Worm (Caenorhabditis elegans): ENCODE data around the gene C15H7.4.

Gene C15H7.4

DNA sequence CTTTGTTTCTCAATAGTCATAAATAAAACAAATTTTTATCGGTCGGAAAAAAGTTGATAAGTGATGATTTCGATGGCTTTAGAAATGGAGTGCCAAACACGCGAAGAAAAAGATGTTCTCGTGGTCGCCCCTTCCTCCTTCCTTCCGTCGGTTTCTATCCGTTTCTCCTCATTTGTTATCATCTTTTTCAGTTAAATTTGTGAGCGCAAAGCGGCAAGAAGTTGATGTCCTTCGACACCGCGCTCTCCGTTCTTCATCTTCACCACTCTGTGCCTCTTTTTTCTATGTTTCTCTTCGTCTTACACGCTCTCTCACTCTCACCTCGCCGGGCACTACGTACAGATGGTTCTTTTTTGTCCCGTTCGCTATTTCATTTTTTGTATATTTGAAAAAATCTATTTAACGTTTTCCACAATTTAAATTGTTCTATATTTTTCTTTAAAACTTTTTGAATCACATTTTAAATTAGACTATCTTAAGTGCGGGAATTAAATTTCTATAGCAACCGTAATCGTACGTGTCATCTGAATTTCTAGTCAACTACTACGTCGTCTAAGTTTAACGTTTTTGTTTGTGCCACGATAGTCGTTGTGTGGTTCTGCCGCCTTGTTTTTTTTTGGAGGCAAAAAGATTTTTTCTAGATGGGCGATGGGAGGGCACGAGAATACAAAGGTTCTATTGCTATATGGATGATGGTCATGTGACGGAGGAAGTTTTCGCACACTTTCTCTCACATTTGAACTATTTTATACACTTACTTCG lies 43.1 kb upstream of the C15H7.4 start:
- TF ChIP-seq tbx-11 (GFP tag; IDR thresholded peaks at IDR 0.05) (no peak), scrt-1 (GFP tag; IDR thresholded peaks at IDR 0.05) (no peak)

DNA sequence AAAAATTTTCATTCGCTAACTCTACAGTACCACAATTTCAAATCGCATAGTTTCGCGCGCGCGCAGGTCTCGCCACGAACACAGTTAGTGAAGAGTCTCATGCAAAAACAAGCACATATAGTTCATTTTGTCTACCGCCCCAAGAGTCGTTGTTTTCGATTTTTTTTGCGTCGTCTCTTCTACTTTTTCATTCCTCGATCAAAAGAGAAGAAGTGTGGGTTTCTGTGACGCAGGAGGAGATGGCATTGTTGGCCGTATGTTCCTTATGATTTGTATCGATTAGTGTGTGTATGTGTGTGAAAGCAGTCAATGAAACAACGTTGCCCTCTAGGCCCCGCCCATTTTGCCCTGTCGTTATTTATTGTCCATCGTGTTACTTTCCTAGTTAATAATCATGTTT lies 42.2 kb upstream of the C15H7.4 start:
- TF ChIP-seq pes-1 (GFP tag; IDR thresholded peaks at IDR 0.05) (no peak), aly-1 (tag; optimal IDR thresholded peaks at IDR 0.05) (no peak), tbx-37 (GFP tag; conservative IDR thresholded peaks at IDR 0.05) (no peak), ceh-36 (tag; optimal IDR thresholded peaks at IDR 0.05) (no peak), hmbx-1 (tag; optimal IDR thresholded peaks at IDR 0.05) (no peak), scrt-1 (GFP tag; IDR thresholded peaks at IDR 0.05) (no peak)

DNA sequence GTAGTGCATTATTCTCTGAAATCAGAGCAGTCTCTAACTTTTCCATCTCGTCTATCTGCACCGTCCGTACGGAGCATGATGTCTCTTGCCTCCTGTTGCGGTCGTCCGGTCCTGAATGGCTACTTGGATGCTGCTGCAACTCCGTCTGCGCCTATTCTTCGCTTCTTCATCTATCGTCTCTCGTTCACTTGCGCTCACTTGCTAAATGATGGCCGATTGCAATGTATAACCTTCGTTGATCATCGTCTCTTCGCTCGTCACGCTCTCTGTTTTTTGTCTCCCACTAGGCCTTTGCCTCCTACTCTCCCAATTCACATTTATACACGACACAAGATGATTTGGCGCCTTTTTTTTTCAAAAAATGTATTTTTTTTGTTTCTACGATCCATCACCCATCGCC lies 41.6 kb upstream of the C15H7.4 start:
- TF ChIP-seq hmg-4 (GFP tag; optimal IDR thresholded peaks at IDR 0.05) (peak; percentile 60), flt-1 (GFP tag; IDR thresholded peaks at IDR 0.05) (no peak)

DNA sequence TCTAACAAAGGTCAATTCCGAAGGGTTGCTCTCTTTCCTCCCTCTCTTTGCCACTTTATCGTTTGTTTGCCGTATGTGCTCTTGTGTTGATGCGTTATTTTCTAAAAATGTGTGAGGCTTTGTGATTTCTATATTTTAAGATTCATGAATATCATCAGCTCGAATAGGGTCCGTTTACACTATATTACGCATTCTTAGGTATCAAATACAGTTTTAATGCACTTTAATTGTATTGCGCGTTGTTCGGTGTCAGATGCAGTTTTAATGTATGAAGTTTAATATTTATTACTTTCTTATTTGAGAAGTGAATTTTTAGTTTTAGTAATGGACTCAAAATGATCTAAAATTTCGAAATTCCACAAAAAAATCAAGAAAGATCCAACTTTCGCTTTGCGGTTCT lies 40.7 kb upstream of the C15H7.4 start, which contains the start of gene bud-31:
Gene bud-31, minus strand, starts transcription at position 101 of the 400 bp plus-strand sequence.
- no peak for TF ChIP-seq B0310.2 (tag; optimal IDR thresholded peaks at IDR 0.05)
- no peak for TF ChIP-seq F13C5.2 (tag; optimal IDR thresholded peaks at IDR 0.05)

DNA sequence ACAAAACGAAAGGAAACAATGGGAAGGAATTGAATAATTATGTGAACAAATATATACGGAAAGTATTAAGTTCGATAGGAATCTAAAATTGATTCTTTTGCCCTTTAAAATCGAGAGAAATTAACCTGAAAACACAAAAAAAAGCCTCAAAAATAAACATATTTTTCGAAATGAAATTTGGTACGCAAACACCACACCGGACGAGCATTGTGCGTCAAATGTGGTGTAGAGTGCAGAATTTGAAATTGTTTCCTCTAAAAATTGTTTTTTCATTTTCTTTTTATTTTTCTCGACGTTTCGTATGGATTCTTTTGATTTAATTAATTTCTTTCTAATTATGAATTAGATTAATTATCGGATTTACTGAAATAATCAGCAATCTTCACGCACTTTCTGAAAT lies 39.7 kb upstream of the C15H7.4 start:
- TF ChIP-seq B0310.2 (tag; optimal IDR thresholded peaks at IDR 0.05) (no peak), F13C5.2 (tag; optimal IDR thresholded peaks at IDR 0.05) (peak; percentile 10), tbx-37 (GFP tag; conservative IDR thresholded peaks at IDR 0.05) (no peak)

DNA sequence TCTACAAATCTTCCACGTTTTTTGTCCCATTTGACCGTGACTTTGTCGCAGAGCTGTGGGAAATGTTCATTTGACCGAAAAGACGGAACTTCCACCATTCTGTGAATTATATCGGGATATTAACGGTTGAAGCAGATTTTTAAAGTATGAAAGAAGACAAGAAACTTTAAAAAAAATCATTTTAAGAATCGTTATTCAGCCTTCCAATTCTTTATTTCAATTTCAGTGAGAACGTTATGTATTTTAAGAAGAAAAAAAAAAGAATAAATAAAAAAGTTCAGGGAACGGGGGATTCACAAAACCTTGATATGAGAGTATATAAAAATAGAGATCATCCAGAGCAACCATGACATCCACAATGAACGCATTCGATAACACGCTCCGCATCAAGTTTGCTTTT lies 38.8 kb upstream of the C15H7.4 start, which contains the start of gene set-3:
Gene set-3, minus strand, starts transcription at position 101 of the 400 bp plus-strand sequence.
- TF ChIP-seq ceh-13 (GFP tag; optimal IDR thresholded peaks at IDR 0.05) (no peak), tra-4 (tag; optimal IDR thresholded peaks at IDR 0.05) (no peak)

DNA sequence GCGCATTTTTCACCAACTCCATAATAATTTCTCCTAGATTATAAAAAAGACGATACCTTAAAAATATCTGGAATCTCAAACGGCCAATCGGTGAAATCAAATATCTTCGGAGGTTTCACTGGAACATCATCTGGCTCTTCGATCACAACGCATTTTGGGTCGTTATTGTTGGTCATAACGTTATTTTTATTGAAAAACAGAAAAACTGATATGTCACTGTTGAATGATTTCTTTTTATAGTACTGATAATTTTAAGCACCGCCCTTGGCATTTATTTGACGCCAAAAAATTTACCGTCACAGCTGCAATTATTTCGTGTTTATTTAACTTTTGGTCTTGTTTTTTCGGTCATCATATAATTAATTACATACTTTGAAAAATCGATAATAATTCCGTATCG lies 34.3 kb upstream of the C15H7.4 start, which contains the start of gene best-5:
Gene best-5, minus strand, starts transcription at position 210 of the 400 bp plus-strand sequence.
- no peak for TF ChIP-seq ets-7 (tag; optimal IDR thresholded peaks at IDR 0.05)
- no peak for TF ChIP-seq hmbx-1 (tag; optimal IDR thresholded peaks at IDR 0.05)
- TF ChIP-seq hmg-4 (GFP tag; optimal IDR thresholded peaks at IDR 0.05), result no peak
- TF ChIP-seq scrt-1 (GFP tag; IDR thresholded peaks at IDR 0.05), result no peak
- TF ChIP-seq ceh-13 (GFP tag; optimal IDR thresholded peaks at IDR 0.05), result no peak
- TF ChIP-seq flt-1 (GFP tag; IDR thresholded peaks at IDR 0.05), result no peak
- no peak for TF ChIP-seq ceh-36 (tag; optimal IDR thresholded peaks at IDR 0.05)
- TF ChIP-seq aly-1 (tag; optimal IDR thresholded peaks at IDR 0.05), result no peak
- no peak for TF ChIP-seq sea-1 (GFP tag; conservative IDR thresholded peaks at IDR 0.05)
- TF ChIP-seq B0310.2 (tag; optimal IDR thresholded peaks at IDR 0.05), result no peak
- TF ChIP-seq tra-4 (tag; optimal IDR thresholded peaks at IDR 0.05), result no peak
- no peak for TF ChIP-seq F13C5.2 (tag; optimal IDR thresholded peaks at IDR 0.05)
- no peak for TF ChIP-seq pes-1 (GFP tag; IDR thresholded peaks at IDR 0.05)
- no peak for TF ChIP-seq hnd-1 (tag; optimal IDR thresholded peaks at IDR 0.05)
- TF ChIP-seq tbx-11 (GFP tag; IDR thresholded peaks at IDR 0.05), result no peak
- no peak for TF ChIP-seq ama-1 (optimal IDR thresholded peaks at IDR 0.05)
- TF ChIP-seq tbx-37 (GFP tag; conservative IDR thresholded peaks at IDR 0.05), result no peak

DNA sequence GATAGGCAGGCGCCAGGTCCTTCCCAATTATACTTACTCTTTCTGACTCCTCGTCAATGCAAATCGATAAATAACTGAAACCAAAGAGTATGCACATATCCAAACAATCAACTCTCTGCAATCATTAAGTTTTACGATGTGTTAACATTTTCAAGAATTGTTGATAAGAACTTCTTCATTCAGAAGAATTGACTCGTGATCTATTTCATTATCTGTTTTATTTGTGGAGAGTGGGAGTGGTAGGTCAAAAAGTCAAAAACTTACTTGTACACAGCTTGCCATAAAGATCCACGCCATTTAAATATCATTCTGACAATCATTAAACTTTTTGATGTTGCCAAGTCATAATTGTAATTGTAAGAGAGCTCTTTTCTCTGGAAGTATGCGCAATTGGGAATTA lies 33.7 kb upstream of the C15H7.4 start:
- no peak for TF ChIP-seq B0310.2 (tag; optimal IDR thresholded peaks at IDR 0.05)
- TF ChIP-seq hnd-1 (tag; optimal IDR thresholded peaks at IDR 0.05), result no peak
- no peak for TF ChIP-seq tbx-37 (GFP tag; conservative IDR thresholded peaks at IDR 0.05)
- TF ChIP-seq ama-1 (optimal IDR thresholded peaks at IDR 0.05), result no peak
- no peak for TF ChIP-seq sea-1 (GFP tag; conservative IDR thresholded peaks at IDR 0.05)
- TF ChIP-seq F13C5.2 (tag; optimal IDR thresholded peaks at IDR 0.05), result no peak
- no peak for TF ChIP-seq aly-1 (tag; optimal IDR thresholded peaks at IDR 0.05)
- TF ChIP-seq pes-1 (GFP tag; IDR thresholded peaks at IDR 0.05), result no peak
- no peak for TF ChIP-seq scrt-1 (GFP tag; IDR thresholded peaks at IDR 0.05)
- no peak for TF ChIP-seq tbx-11 (GFP tag; IDR thresholded peaks at IDR 0.05)
- no peak for TF ChIP-seq ceh-13 (GFP tag; optimal IDR thresholded peaks at IDR 0.05)
- no peak for TF ChIP-seq hmg-4 (GFP tag; optimal IDR thresholded peaks at IDR 0.05)
- no peak for TF ChIP-seq hmbx-1 (tag; optimal IDR thresholded peaks at IDR 0.05)
- no peak for TF ChIP-seq tra-4 (tag; optimal IDR thresholded peaks at IDR 0.05)
- no peak for TF ChIP-seq ceh-36 (tag; optimal IDR thresholded peaks at IDR 0.05)
- no peak for TF ChIP-seq ets-7 (tag; optimal IDR thresholded peaks at IDR 0.05)
- TF ChIP-seq flt-1 (GFP tag; IDR thresholded peaks at IDR 0.05), result no peak

DNA sequence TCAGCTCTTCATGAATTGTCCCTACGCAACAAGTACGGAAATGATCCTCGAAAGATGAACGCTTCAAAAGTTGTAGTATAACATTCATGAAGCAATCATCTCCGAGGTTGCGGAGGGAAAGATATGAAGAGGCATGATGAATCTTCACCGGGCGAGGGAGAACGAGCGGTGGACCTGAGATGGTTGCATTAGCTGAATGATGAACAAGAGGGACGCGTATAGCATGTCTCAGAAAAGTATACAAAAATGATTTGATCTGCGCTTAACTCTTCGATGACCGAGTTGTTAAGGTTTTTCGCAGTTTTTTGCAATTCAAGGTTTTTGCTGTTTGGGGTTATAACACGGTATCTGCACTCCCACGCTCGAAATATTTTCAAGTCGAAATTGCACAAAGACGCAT lies 30.3 kb upstream of the C15H7.4 start, which contains the start of gene C07A9.10:
Gene C07A9.10, minus strand, starts transcription at position 101 of the 400 bp plus-strand sequence.
- TF ChIP-seq hnd-1 (tag; optimal IDR thresholded peaks at IDR 0.05) (no peak), B0310.2 (tag; optimal IDR thresholded peaks at IDR 0.05) (no peak), sea-1 (GFP tag; conservative IDR thresholded peaks at IDR 0.05) (no peak), scrt-1 (GFP tag; IDR thresholded peaks at IDR 0.05) (no peak), F13C5.2 (tag; optimal IDR thresholded peaks at IDR 0.05) (no peak), tbx-11 (GFP tag; IDR thresholded peaks at IDR 0.05) (no peak), aly-1 (tag; optimal IDR thresholded peaks at IDR 0.05) (no peak)

All from whole organism, early embryonic.